Fruit fly (Drosophila melanogaster) Kc167 (cell line): ENCODE data around the gene Cad96Cb.

ENCODE experiments used
- Myc ChIP-seq: fragments of >200 bp; optimal IDR thresholded peaks from 2 replicates; lab custom pipeline; 2017; ENCODE audit warnings: missing external identifiers
- Sin3A ChIP-seq: fragments of >200 bp; optimal IDR thresholded peaks from 2 replicates; lab custom pipeline; 2018; ENCODE audit warnings: missing external identifiers
- h ChIP-seq: fragments of >200 bp; optimal IDR thresholded peaks from 3 replicates; lab custom pipeline; 2018; ENCODE audit warnings: missing external identifiers
- insv ChIP-seq: fragments of >200 bp; optimal IDR thresholded peaks from 3 replicates; lab custom pipeline; 2018; ENCODE audit warnings: missing external identifiers
- psq ChIP-seq: fragments of >200 bp; optimal IDR thresholded peaks from 2 replicates; lab custom pipeline; 2017; ENCODE audit warnings: missing external identifiers
- ttk ChIP-seq: sonication (Bioruptor generic); optimal IDR thresholded peaks from 2 replicates; lab custom pipeline; 2017; ENCODE audit warnings: missing external identifiers

Cad96Cb gene

DNA sequence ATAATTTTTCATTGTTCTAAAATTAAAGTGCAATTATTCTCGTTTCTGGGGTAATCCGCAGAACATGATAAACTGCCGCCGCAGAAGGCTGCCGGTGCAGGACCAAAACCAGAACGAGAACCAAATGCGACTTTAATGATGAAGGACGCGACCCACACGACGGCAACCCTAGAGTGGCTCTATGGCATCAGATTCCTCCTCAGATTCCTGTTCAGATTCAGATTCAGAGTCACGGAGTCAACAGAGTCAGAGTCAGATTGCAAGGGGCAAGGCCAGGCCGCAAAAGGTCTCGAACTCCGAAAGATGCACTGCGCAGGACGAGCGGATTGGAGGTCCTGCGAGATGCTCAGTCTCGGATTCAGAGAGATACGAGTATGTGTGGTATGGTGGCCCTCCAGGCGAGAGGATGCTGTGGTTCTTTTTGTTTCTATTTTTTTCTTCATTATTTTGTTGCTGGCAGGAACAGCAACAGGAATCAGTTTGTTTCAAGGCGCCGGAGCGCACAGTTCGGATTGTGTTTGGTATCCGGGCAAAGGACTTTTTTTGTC lies 32.7 kb downstream of the Cad96Cb start, which contains the start of gene CG13654:
CG13654 (plus strand) TSS at position 498 of the 548 bp plus-strand sequence.
- TF ChIP-seq psq (lab: Kevin White, UChicago) (no peak), Myc (no peak), Sin3A (lab: Kevin White, UChicago) (no peak), insv (lab: Kevin White, UChicago) (no peak), ttk (lab: Kevin White, UChicago) (no peak), h (lab: Kevin White, UChicago) (no peak)

DNA sequence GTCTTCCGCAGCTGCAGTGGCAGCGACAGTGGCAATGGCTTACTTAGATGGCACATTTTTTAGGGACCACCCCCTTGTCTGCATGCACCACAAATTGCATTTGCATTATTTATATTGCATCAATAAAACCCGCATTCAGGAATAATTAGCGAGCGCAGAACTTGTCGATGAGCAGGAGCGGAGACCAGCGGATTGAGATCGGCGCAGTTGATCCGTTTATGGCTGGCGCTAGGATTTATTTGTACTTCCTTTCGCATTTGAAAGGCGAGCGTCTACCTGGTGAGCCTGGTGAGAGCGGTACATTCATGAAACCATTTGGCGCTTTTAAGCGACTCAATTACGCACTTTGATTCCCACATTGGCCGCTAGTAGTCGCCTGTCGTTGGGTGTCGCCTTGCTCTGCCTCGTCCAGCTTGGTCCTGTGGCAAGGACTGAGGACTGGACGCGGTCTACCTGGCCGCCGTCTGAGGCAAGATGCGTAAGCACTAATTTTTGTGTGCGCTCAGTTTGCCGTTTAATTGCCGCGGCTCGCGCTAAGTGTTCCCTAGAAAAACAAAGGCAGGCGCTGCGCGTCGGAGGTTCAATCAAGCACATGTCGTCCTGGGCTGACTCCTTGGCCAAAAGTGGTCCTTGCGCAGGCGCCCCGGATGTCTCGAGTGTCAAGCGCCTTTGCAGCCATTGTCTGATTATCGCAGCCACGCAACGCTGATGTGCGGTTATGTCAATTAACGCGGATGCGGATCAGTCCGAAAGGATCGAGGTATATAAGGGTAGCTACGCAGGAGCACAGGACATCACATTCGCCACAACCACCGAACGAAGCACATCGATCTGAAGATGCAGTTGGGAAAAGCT lies 37.2 kb downstream of the Cad96Cb start, which contains the start of gene CG13653:
CG13653 (plus strand) TSS at position 805 of the 855 bp plus-strand sequence.
- TF ChIP-seq psq (lab: Kevin White, UChicago): no peak

- TF ChIP-seq Myc (no peak), insv (lab: Kevin White, UChicago) (no peak), h (lab: Kevin White, UChicago) (no peak), psq (lab: Kevin White, UChicago) (no peak)
These were observed 38.4 kb downstream of the Cad96Cb start, which contains the start of gene lobo for dm6 chr3R:25193726-25194204. Gene lobo (minus strand): TSS chr3R:25193776.

DNA sequence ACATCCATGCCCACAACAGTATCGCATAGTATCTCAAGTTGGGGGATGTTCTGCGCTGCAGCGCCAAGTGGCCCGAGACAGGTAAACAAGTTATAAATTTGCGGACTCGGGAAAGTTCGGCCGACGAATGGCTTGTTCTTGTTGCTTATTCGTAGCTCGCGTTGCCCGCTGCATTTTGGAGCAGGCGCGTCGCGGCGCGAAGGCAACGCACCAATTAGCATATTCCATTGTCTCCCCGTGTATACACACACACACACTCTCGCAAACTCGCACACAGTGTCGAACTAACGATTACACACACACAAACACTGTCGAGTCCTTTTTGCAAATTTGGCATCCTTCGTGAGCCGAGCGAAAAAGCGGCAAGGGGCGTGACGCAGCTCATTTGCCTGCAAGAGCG lies 43.1 kb downstream of the Cad96Cb start:
- TF ChIP-seq insv (lab: Kevin White, UChicago) (no peak), psq (lab: Kevin White, UChicago) (no peak), Myc (no peak), ttk (lab: Kevin White, UChicago) (no peak), h (lab: Kevin White, UChicago) (no peak), Sin3A (lab: Kevin White, UChicago) (no peak)

DNA sequence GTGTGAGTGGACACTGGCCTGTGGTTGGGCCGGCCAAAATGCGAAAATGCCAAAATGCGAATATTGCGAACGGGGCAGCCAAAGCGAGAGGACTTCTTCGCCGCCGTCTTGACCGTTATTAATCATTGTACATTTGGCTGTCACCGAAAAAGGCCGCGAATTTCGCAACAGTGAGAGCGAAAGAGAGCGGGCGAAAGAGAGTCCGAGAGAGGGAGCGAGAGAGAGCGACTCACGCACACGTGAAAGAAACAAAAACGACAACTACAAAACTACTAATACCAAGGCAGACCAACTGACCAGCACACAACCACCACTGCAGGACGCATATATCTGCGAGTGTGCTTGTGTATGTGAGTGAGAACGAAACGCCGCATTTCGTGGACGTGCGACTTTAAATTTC lies 47.6 kb downstream of the Cad96Cb start:
- TF ChIP-seq Myc: no peak
- no peak for TF ChIP-seq h (lab: Kevin White, UChicago)
- TF ChIP-seq psq (lab: Kevin White, UChicago): no peak
- TF ChIP-seq insv (lab: Kevin White, UChicago): no peak
- TF ChIP-seq ttk (lab: Kevin White, UChicago): no peak
- TF ChIP-seq Sin3A (lab: Kevin White, UChicago): no peak

DNA sequence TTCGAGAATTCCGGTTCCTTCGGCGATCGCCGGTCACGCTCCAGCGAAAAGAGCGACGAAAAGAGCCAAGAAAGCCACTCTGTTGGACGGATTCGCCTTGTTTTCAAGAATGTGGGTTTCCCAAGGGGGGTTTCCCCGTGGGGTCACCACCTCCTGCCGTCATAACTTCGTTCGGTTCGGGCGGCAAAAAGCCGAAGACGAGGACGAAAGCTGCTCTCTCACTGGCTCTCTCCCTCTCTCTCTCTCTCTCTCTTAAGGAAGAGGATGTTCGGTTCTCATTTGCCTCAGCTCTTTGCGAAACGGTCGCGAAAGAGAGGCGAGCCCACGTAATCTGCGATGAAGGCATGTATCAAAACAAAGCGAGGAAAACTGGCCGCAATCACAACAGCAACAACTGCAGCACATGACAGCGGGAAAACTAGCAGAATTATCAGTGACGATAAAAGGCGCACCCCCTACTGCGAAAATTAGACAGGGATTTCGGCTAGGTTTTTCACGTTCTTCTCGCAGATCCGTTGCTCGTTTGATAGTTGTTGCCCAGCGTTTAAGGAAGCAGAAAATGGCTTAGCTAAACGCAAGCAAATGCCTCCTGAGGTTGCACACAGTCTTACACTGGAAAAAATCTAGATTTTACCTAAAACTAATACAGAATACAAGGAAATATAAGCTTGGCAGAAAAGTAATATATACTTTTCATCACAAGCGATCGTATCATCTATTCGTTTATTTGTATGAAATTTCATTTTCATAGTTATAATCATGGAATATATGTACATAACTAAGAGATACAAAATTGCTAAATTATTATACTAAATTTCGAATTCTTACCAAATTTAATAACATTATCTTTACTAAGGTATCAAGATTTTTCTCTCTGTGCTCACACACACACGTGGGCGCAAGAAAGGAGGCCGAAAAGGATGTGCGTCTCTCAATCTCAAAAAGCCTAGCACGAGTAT lies 48.4 kb downstream of the Cad96Cb start, which contains the start of gene dan:
dan (plus strand) TSS at position 900 of the 959 bp plus-strand sequence.
- TF ChIP-seq psq (lab: Kevin White, UChicago) (no peak), Sin3A (lab: Kevin White, UChicago) (no peak), h (lab: Kevin White, UChicago) (no peak), insv (lab: Kevin White, UChicago) (no peak), Myc (no peak), ttk (lab: Kevin White, UChicago) (no peak)

DNA sequence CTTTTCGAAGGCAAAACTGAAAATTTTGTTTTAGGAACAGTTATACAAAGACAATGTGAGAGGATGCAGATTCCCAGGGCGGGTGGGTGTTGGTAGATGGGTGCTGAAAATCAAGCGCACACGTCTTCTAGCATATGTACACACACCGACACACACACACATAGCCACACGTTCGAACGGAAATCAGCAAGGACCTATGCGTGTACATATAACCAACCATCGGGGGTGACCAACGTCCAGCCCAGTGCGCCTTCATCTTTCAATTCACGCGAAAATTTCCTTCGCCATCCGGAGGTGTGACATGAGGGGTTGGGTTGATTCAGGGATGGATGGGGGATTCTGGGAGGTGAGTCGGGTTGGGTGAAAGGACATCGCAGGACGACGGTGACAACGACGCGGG lies 50.7 kb downstream of the Cad96Cb start:
- no peak for TF ChIP-seq h (lab: Kevin White, UChicago)
- no peak for TF ChIP-seq Myc
- TF ChIP-seq psq (lab: Kevin White, UChicago): no peak

DNA sequence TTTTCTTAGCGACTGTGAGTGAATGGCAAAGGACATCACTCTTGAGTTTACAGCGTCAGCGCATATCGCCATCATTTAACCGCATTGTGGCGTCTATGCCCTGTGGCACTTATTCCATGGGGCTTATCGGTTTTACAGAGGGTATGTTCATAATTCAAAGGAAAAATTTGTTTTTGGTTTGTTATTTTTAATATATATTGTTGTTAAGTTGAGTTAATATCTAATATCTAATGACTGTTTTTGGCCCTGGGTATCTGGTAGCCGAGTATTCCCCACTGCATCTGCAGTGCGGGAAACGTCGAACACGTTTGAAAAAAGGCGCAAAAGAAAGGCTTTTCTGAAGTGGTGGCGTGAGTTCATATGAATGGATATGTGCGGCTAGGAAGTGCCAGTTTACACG lies 53.6 kb downstream of the Cad96Cb start:
- TF ChIP-seq Myc (no peak), h (lab: Kevin White, UChicago) (no peak), psq (lab: Kevin White, UChicago) (no peak), Sin3A (lab: Kevin White, UChicago) (no peak), insv (lab: Kevin White, UChicago) (no peak), ttk (lab: Kevin White, UChicago) (no peak)

dm6 chr3R:25177429-25177828 lies 54.7 kb downstream of the Cad96Cb start:
- no peak for TF ChIP-seq Sin3A (lab: Kevin White, UChicago)

DNA sequence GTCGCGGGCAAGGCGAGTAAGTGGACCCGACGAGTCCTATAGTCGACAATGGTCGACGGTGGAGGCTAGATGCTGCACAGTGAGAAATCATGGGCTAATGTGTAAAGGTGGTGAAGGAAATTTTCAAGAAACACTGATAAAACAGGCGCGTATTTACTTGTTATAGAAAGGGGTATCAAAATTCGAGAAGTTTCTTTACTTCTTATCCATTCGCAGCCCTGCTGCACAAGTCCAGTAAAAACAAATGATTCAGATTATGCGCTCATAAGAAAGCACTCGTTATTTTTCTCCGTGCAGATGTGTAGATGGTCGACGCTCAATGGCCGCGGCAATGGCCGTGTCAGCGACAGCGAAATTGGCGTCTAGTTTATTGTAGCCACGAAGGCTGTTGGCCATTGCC lies 55.6 kb downstream of the Cad96Cb start:
- no peak for TF ChIP-seq h (lab: Kevin White, UChicago)
- TF ChIP-seq Sin3A (lab: Kevin White, UChicago): no peak
- no peak for TF ChIP-seq insv (lab: Kevin White, UChicago)
- no peak for TF ChIP-seq psq (lab: Kevin White, UChicago)
- no peak for TF ChIP-seq Myc
- TF ChIP-seq ttk (lab: Kevin White, UChicago): no peak

DNA sequence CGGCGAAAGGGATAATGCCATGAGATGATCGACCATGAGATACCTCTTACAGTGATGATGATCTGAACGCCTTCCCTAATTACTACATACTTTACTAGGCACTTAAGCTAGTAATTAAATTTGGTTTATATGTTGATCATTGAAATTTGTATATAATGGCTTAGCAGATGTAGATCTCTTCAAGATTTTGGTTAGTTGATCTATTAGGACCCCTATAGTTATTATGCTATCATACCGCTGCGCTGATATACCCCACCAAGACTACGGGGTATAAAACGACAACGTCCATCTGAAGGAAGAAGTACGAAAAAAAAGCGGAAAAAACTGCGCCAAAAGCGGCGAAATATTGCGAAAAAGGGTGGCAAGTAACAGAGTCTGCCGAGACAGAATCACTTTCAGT lies 57.9 kb downstream of the Cad96Cb start:
- no peak for TF ChIP-seq ttk (lab: Kevin White, UChicago)
- TF ChIP-seq Sin3A (lab: Kevin White, UChicago): no peak
- no peak for TF ChIP-seq Myc
- no peak for TF ChIP-seq h (lab: Kevin White, UChicago)
- no peak for TF ChIP-seq insv (lab: Kevin White, UChicago)
- TF ChIP-seq psq (lab: Kevin White, UChicago): no peak
